Fruit fly (Drosophila melanogaster) whole organism, embryonic: Measurements from ENCODE around the gene Hnf4.
A peak's percentile ranks its signal among the peaks of the same experiment; 100 is the strongest.

Experiments
- Awh ChIP-seq: fragments of 200-800 bp; sonication (Bioruptor generic); IDR thresholded peaks from 2 replicates; pipeline ENCODE4, ENCODE4 v1.3.6; 2022; ENCODE audit warnings: missing biosample characterization, missing genetic modification characterization
- BEAF-32 ChIP-seq: fragments of 200-800 bp; sonication (Bioruptor generic); optimal IDR thresholded peaks from 3 replicates; lab custom pipeline; 2017; ENCODE audit warnings: missing biosample characterization, missing genetic modification characterization, mild to moderate bottlenecking, moderate library complexity, missing genetic modification reagents
- CG11695 ChIP-seq: fragments of 200-800 bp; sonication (Bioruptor generic); IDR thresholded peaks from 3 replicates; pipeline ENCODE4 v1.3.6; 2022; ENCODE audit warnings: missing biosample characterization, missing genetic modification characterization
- CG12744 ChIP-seq: fragments of 200-800 bp; sonication (Bioruptor generic); optimal IDR thresholded peaks from 2 replicates; lab custom pipeline; 2016; ENCODE audit warnings: missing biosample characterization, missing genetic modification characterization
- CG14050 ChIP-seq: fragments of 200-800 bp; sonication (Bioruptor generic); IDR thresholded peaks from 3 replicates; pipeline ENCODE4 v1.3.6; 2022; ENCODE audit warnings: missing biosample characterization, missing genetic modification characterization
- CG15601 ChIP-seq: fragments of 200-800 bp; sonication (Bioruptor generic); optimal IDR thresholded peaks from 3 replicates; lab custom pipeline; 2019; ENCODE audit warnings: missing biosample characterization, mild to moderate bottlenecking, missing genetic modification characterization, moderate library complexity
- CG17186 ChIP-seq: fragments of 200-800 bp; sonication (Bioruptor generic); optimal IDR thresholded peaks from 3 replicates; lab custom pipeline; 2017; ENCODE audit warnings: missing biosample characterization, missing genetic modification reagents, missing genetic modification characterization
- CG17328 ChIP-seq: fragments of 200-800 bp; sonication (Bioruptor generic); IDR thresholded peaks from 2 replicates; pipeline ENCODE4 v1.3.6; 2022; ENCODE audit warnings: missing biosample characterization, missing genetic modification characterization
- CG2116 ChIP-seq: fragments of 200-800 bp; sonication (Bioruptor generic); optimal IDR thresholded peaks from 3 replicates; lab custom pipeline; 2018; ENCODE audit warnings: missing biosample characterization, mild to moderate bottlenecking, missing genetic modification characterization
- CG2712 ChIP-seq: fragments of 200-800 bp; optimal IDR thresholded peaks from 3 replicates; lab custom pipeline; 2019; ENCODE audit warnings: missing biosample characterization, mild to moderate bottlenecking, missing genetic modification characterization, moderate library complexity
- CG30403 ChIP-seq: fragments of 200-800 bp; sonication (Bioruptor generic); optimal IDR thresholded peaks from 3 replicates; lab custom pipeline; 2016; ENCODE audit warnings: missing biosample characterization, missing genetic modification characterization
- CG3281 ChIP-seq: fragments of 200-800 bp; sonication (Bioruptor generic); optimal IDR thresholded peaks from 3 replicates; lab custom pipeline; 2017; ENCODE audit warnings: missing biosample characterization, mild to moderate bottlenecking, missing genetic modification characterization
- CG34376 ChIP-seq: fragments of 200-800 bp; sonication (Bioruptor generic); optimal IDR thresholded peaks from 2 replicates; lab custom pipeline; 2018; ENCODE audit warnings: missing biosample characterization, mild to moderate bottlenecking, missing genetic modification characterization
- CG34422 ChIP-seq: fragments of 200-800 bp; sonication (Bioruptor generic); IDR thresholded peaks from 3 replicates; pipeline ENCODE4 v1.3.6; 2022; ENCODE audit warnings: missing biosample characterization, missing genetic modification characterization
- CG4424 ChIP-seq: fragments of 200-800 bp; sonication (Bioruptor generic); optimal IDR thresholded peaks from 3 replicates; lab custom pipeline; 2016; ENCODE audit warnings: missing biosample characterization, missing genetic modification characterization
- CG8089 ChIP-seq: fragments of 200-800 bp; sonication (Bioruptor generic); optimal IDR thresholded peaks from 3 replicates; lab custom pipeline; 2016; ENCODE audit warnings: missing biosample characterization, missing genetic modification characterization
- CTCF ChIP-seq: fragments of 200-800 bp; sonication (Bioruptor generic); optimal IDR thresholded peaks from 2 replicates; lab custom pipeline; 2017; ENCODE audit warnings: missing biosample characterization, mild to moderate bottlenecking, missing genetic modification characterization, moderate library complexity
- D ChIP-seq, 2 experiments: fragments of 200-800 bp in 1 of 2; fragments of >200 bp in 1 of 2; sonication (Bioruptor generic) in 1 of 2; optimal IDR thresholded peaks; 2 replicates in 1 of 2; 3 replicates in 1 of 2; lab custom pipeline; 2017; ENCODE audit warnings: mild to moderate bottlenecking in 1 of 2, missing biosample characterization in 1 of 2, missing genetic modification characterization in 1 of 2, missing genetic modification reagents in 1 of 2
- Dek ChIP-seq: fragments of 200-800 bp; sonication (Bioruptor generic); optimal IDR thresholded peaks from 3 replicates; lab custom pipeline; 2019; ENCODE audit warnings: missing biosample characterization, mild to moderate bottlenecking, missing genetic modification characterization, moderate library complexity
- Dip3 ChIP-seq: fragments of 200-800 bp; sonication (Bioruptor generic); optimal IDR thresholded peaks from 3 replicates; lab custom pipeline; 2016; ENCODE audit warnings: missing biosample characterization, missing genetic modification characterization
- Dll ChIP-seq: fragments of 200-800 bp; sonication (Bioruptor generic); IDR thresholded peaks from 4 replicates; pipeline ENCODE4 v1.3.6; 2022; ENCODE audit warnings: missing biosample characterization, missing genetic modification characterization; ENCODE audit not compliant: partially characterized antibody
- Doc3 ChIP-seq: fragments of 200-800 bp; sonication (Bioruptor generic); IDR thresholded peaks from 3 replicates; pipeline ENCODE4 v1.3.6; 2022; ENCODE audit warnings: missing biosample characterization, missing genetic modification characterization; ENCODE audit not compliant: partially characterized antibody
- Ets97D ChIP-seq: fragments of 200-800 bp; sonication (Bioruptor generic); optimal IDR thresholded peaks from 3 replicates; lab custom pipeline; 2016; ENCODE audit warnings: missing biosample characterization, missing genetic modification characterization
- Fer3 ChIP-seq: fragments of 200-800 bp; sonication (Bioruptor generic); optimal IDR thresholded peaks from 2 replicates; lab custom pipeline; 2018; ENCODE audit warnings: missing biosample characterization, mild to moderate bottlenecking, missing genetic modification characterization, moderate library complexity
- Lhr ChIP-seq: fragments of 200-800 bp; sonication (Bioruptor generic); optimal IDR thresholded peaks from 3 replicates; lab custom pipeline; 2017; ENCODE audit warnings: mild to moderate bottlenecking, missing biosample characterization, missing genetic modification reagents, missing genetic modification characterization
- MBD-R2 ChIP-seq: fragments of 200-800 bp; sonication (Bioruptor generic); IDR thresholded peaks from 2 replicates; pipeline ENCODE4 v1.3.6; 2022; ENCODE audit warnings: missing biosample characterization, missing genetic modification characterization
- MESR4 ChIP-seq: fragments of 200-800 bp; sonication (Bioruptor generic); optimal IDR thresholded peaks from 2 replicates; lab custom pipeline; 2018; ENCODE audit warnings: missing biosample characterization, mild to moderate bottlenecking, missing genetic modification characterization, moderate library complexity
- Mad ChIP-seq: fragments of 200-800 bp; sonication (Bioruptor generic); optimal IDR thresholded peaks from 2 replicates; lab custom pipeline; 2016; ENCODE audit warnings: missing biosample characterization, missing genetic modification characterization
- NC2α ChIP-seq: fragments of 200-800 bp; sonication (Bioruptor generic); optimal IDR thresholded peaks from 2 replicates; lab custom pipeline; 2016; ENCODE audit warnings: missing biosample characterization, missing genetic modification characterization
- Opbp ChIP-seq: fragments of 200-800 bp; sonication (Bioruptor generic); IDR thresholded peaks from 3 replicates; pipeline ENCODE4 v1.3.6; 2022; ENCODE audit warnings: missing biosample characterization, missing genetic modification characterization; ENCODE audit not compliant: partially characterized antibody
- Sox100B ChIP-seq: fragments of 200-800 bp; sonication (Bioruptor generic); optimal IDR thresholded peaks from 3 replicates; lab custom pipeline; 2018; ENCODE audit warnings: missing biosample characterization, mild to moderate bottlenecking, missing genetic modification characterization
- Sry-δ ChIP-seq: fragments of 200-800 bp; sonication (Bioruptor generic); optimal IDR thresholded peaks from 2 replicates; lab custom pipeline; 2016; ENCODE audit warnings: missing biosample characterization, missing genetic modification characterization
- YL-1 ChIP-seq: fragments of 200-800 bp; sonication (Bioruptor generic); optimal IDR thresholded peaks from 3 replicates; lab custom pipeline; 2017; ENCODE audit warnings: missing biosample characterization, mild to moderate bottlenecking, missing genetic modification characterization
- ac ChIP-seq: fragments of 200-800 bp; sonication (Bioruptor generic); optimal IDR thresholded peaks from 3 replicates; lab custom pipeline; 2017; ENCODE audit warnings: missing biosample characterization, mild to moderate bottlenecking, missing genetic modification characterization
- amos ChIP-seq: fragments of 200-800 bp; sonication (Bioruptor generic); IDR thresholded peaks from 2 replicates; pipeline ENCODE4 v1.3.6; 2022; ENCODE audit warnings: missing biosample characterization, missing genetic modification characterization; ENCODE audit not compliant: partially characterized antibody
- da ChIP-seq: fragments of 200-800 bp; sonication (Bioruptor generic); optimal IDR thresholded peaks from 2 replicates; lab custom pipeline; 2016; ENCODE audit warnings: missing biosample characterization, missing genetic modification characterization
- en ChIP-seq: fragments of 200-800 bp; sonication (Bioruptor generic); optimal IDR thresholded peaks from 2 replicates; lab custom pipeline; 2016; ENCODE audit warnings: missing biosample characterization, missing genetic modification characterization
- grn ChIP-seq: fragments of 200-800 bp; sonication (Bioruptor generic); optimal IDR thresholded peaks from 3 replicates; lab custom pipeline; 2017; ENCODE audit warnings: missing biosample characterization, missing genetic modification characterization
- gsb-n ChIP-seq: fragments of 200-800 bp; sonication (Bioruptor generic); optimal IDR thresholded peaks from 3 replicates; lab custom pipeline; 2018; ENCODE audit warnings: missing biosample characterization, mild to moderate bottlenecking, missing genetic modification characterization
- hth ChIP-seq: fragments of >200 bp; optimal IDR thresholded peaks from 2 replicates; lab custom pipeline; 2017; ENCODE audit warnings: inconsistent platforms
- inv ChIP-seq: fragments of 200-800 bp; sonication (Bioruptor generic); IDR thresholded peaks from 2 replicates; pipeline ENCODE4 v1.3.6; 2022; ENCODE audit warnings: missing biosample characterization, missing genetic modification characterization; ENCODE audit not compliant: partially characterized antibody
- kah ChIP-seq: fragments of 200-800 bp; sonication (Bioruptor generic); optimal IDR thresholded peaks from 2 replicates; lab custom pipeline; 2018; ENCODE audit warnings: missing biosample characterization, mild to moderate bottlenecking, missing genetic modification characterization
- lab ChIP-seq: fragments of 200-800 bp; sonication (Bioruptor generic); optimal IDR thresholded peaks from 3 replicates; lab custom pipeline; 2017; ENCODE audit warnings: missing biosample characterization, missing genetic modification characterization, mild to moderate bottlenecking, moderate library complexity, missing genetic modification reagents
- lmd ChIP-seq: fragments of 200-800 bp; sonication (Bioruptor generic); IDR thresholded peaks from 2 replicates; pipeline ENCODE4 v1.3.6; 2022; ENCODE audit warnings: missing biosample characterization, missing genetic modification characterization
- mld ChIP-seq: fragments of 200-800 bp; sonication (Bioruptor generic); IDR thresholded peaks from 3 replicates; pipeline ENCODE4 v1.3.6; 2022; ENCODE audit warnings: missing biosample characterization, missing genetic modification characterization; ENCODE audit not compliant: partially characterized antibody
- pita ChIP-seq: fragments of 200-800 bp; sonication (Bioruptor generic); optimal IDR thresholded peaks from 2 replicates; lab custom pipeline; 2017; ENCODE audit warnings: missing biosample characterization, mild to moderate bottlenecking, missing genetic modification characterization
- ro ChIP-seq: fragments of 200-800 bp; sonication (Bioruptor generic); IDR thresholded peaks from 2 replicates; pipeline ENCODE4 v1.3.6; 2022; ENCODE audit warnings: missing biosample characterization, missing genetic modification characterization
- sens ChIP-seq: fragments of 200-800 bp; sonication (Bioruptor generic); peaks from one replicate; lab custom pipeline; 2016; ENCODE audit warnings: missing biosample characterization, missing genetic modification characterization
- toy ChIP-seq: fragments of 200-800 bp; sonication (Bioruptor generic); IDR thresholded peaks from 2 replicates; pipeline ENCODE4 v1.3.6; 2022; ENCODE audit warnings: missing biosample characterization, missing genetic modification characterization
- zfh1 ChIP-seq: fragments of 200-800 bp; sonication (Bioruptor generic); IDR thresholded peaks from 3 replicates; pipeline ENCODE4 v1.3.6; 2022; ENCODE audit warnings: missing biosample characterization, missing genetic modification characterization

Hnf4 gene

DNA sequence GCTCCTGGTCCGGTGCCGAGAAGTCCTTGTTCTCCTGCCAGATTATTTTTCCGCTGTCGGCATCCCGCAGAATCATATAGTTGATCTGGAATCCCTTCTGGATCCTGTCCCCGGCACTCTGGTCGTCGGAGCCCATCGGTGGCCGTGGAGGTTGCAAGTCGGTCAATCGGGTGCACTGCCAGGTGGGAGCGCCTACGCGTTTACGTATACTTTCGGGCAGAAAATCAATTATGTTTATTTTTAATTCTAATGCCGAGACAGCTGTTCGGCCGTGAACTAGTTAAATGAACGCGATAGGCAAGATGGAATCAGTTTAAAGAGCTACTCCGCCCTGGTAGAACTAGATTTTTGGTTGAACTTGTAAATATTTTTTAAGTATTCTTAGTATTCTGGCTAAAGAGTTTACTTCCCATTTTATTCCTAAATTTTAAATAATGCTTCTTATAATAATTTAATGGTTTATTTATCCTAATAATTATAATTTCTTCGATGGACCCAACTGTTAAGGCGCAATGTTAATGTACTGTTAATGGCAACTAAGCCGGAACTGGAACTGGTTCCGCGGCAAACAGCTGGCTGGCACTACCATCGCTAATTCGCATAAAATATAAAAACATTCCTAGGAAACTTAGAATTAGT is 23.6 kb downstream of the Hnf4 start, which contains the start of the genes PrBP and Trs23 (continued):
- no peak for TF ChIP-seq Ets97D (GFP tag; lab: Kevin White, UChicago)
- no peak for TF ChIP-seq en (GFP tag; lab: Kevin White, UChicago)
- TF ChIP-seq CG14050 (GFP tag; lab: Robert Waterston, UW): no peak
- TF ChIP-seq CG34422 (GFP tag; lab: Robert Waterston, UW): peak; percentile 9; the same call in 1 of the 3 replicates
- peak; percentile 5 for TF ChIP-seq D (optimal IDR thresholded peaks at IDR 0.05; lab: Kevin White, UChicago)
- no peak for TF ChIP-seq D (GFP tag; optimal IDR thresholded peaks at IDR 0.05; lab: Kevin White, UChicago)
- peak; percentile 48 for TF ChIP-seq CG2712 (tag; lab: Kevin White, UChicago)
- no peak for TF ChIP-seq CTCF
- TF ChIP-seq zfh1: no peak
- no peak for TF ChIP-seq CG3281 (GFP tag; lab: Kevin White, UChicago)
- TF ChIP-seq Dip3 (GFP tag; lab: Kevin White, UChicago): no peak
- no peak for TF ChIP-seq Awh
- no peak for TF ChIP-seq CG11695 (GFP tag; lab: Robert Waterston, UW)
- TF ChIP-seq CG17186 (GFP tag; lab: Kevin White, UChicago): peak; percentile 44
- no peak for TF ChIP-seq Mad
- TF ChIP-seq Dek (tag; lab: Kevin White, UChicago): no peak
- TF ChIP-seq amos (GFP tag; lab: Robert Waterston, UW): peak; percentile 66; the same call in 1 of the 2 replicates
- 0 out of 3 replicates have a peak, but pooled peaks have one; percentile 11 for TF ChIP-seq Opbp
- TF ChIP-seq Dll (GFP tag; lab: Robert Waterston, UW): peak; percentile 71; the same call in 3 of the 4 replicates
- peak; percentile 23 for TF ChIP-seq sens (GFP tag; lab: Kevin White, UChicago)
- TF ChIP-seq grn (GFP tag; lab: Kevin White, UChicago): no peak
- TF ChIP-seq toy (GFP tag; lab: Robert Waterston, UW): no peak
- TF ChIP-seq mld (GFP tag; lab: Robert Waterston, UW): peak; percentile 45; the same call in 1 of the 3 replicates
- no peak for TF ChIP-seq CG30403
- 0 out of 3 replicates have a peak, but pooled peaks have one; percentile 16 for TF ChIP-seq Doc3 (GFP tag; lab: Robert Waterston, UW)
- peak; percentile 54 for TF ChIP-seq YL-1 (GFP tag; lab: Kevin White, UChicago)
- peak; percentile 61; the same call in 1 of the 2 replicates for TF ChIP-seq inv (GFP tag; lab: Robert Waterston, UW)
- TF ChIP-seq lab (GFP tag; lab: Kevin White, UChicago): no peak
- TF ChIP-seq MESR4 (GFP tag; lab: Kevin White, UChicago): peak; percentile 42
- TF ChIP-seq BEAF-32 (GFP tag; lab: Kevin White, UChicago): peak; percentile 72
- TF ChIP-seq CG4424 (GFP tag; lab: Kevin White, UChicago): no peak
- TF ChIP-seq ro (GFP tag; lab: Robert Waterston, UW): no peak
- no peak for TF ChIP-seq hth
- no peak for TF ChIP-seq Sox100B (GFP tag; lab: Kevin White, UChicago)
- no peak for TF ChIP-seq CG8089 (GFP tag; lab: Kevin White, UChicago)
- peak; percentile 26 for TF ChIP-seq CG15601
- no peak for TF ChIP-seq lmd (GFP tag; lab: Robert Waterston, UW)
- TF ChIP-seq da (GFP tag; lab: Kevin White, UChicago): no peak
- no peak for TF ChIP-seq CG2116 (GFP tag; lab: Kevin White, UChicago)
- no peak for TF ChIP-seq ac (GFP tag; lab: Kevin White, UChicago)
- TF ChIP-seq pita (GFP tag; lab: Kevin White, UChicago): no peak
- TF ChIP-seq kah (GFP tag; lab: Kevin White, UChicago): no peak
- TF ChIP-seq MBD-R2 (GFP tag; lab: Robert Waterston, UW): peak; percentile 38; the same call in 1 of the 2 replicates
- TF ChIP-seq Fer3 (tag; lab: Kevin White, UChicago): no peak
- no peak for TF ChIP-seq CG12744
- TF ChIP-seq Lhr (GFP tag; lab: Kevin White, UChicago): peak; percentile 32
- TF ChIP-seq Sry-δ (GFP tag; lab: Kevin White, UChicago): peak; percentile 62
- no peak for TF ChIP-seq NC2α
- no peak for TF ChIP-seq CG17328
- peak; percentile 60 for TF ChIP-seq gsb-n (tag; lab: Kevin White, UChicago)
- no peak for TF ChIP-seq CG34376 (GFP tag; lab: Kevin White, UChicago)
